Fruit fly (Drosophila melanogaster) whole organism, pupa: ENCODE measurements around the gene Tengl2.

Source experiments
- CG10348 ChIP-seq: fragments of 200-800 bp; sonication (Bioruptor generic); IDR thresholded peaks from 2 replicates; pipeline ENCODE4 v1.3.6; 2022; ENCODE audit warnings: missing biosample characterization, missing genetic modification characterization
- CG12605 ChIP-seq: fragments of 200-800 bp; sonication (Bioruptor generic); IDR thresholded peaks from 2 replicates; pipeline ENCODE4 v1.3.6; 2022; ENCODE audit warnings: missing biosample characterization, missing genetic modification characterization
- CG13204 ChIP-seq: fragments of 200-800 bp; sonication (Bioruptor generic); optimal IDR thresholded peaks from 2 replicates; lab custom pipeline; 2018; ENCODE audit warnings: missing biosample characterization, mild to moderate bottlenecking, missing genetic modification characterization, moderate library complexity
- CG34367 ChIP-seq: fragments of 200-800 bp; sonication (Bioruptor generic); optimal IDR thresholded peaks from 2 replicates; lab custom pipeline; 2018; ENCODE audit warnings: missing biosample characterization, mild to moderate bottlenecking, missing genetic modification characterization
- Snoo ChIP-seq: fragments of 200-800 bp; sonication (Bioruptor generic); optimal IDR thresholded peaks from 3 replicates; lab custom pipeline; 2017; ENCODE audit warnings: missing biosample characterization, mild to moderate bottlenecking, missing genetic modification characterization, inconsistent platforms

DNA sequence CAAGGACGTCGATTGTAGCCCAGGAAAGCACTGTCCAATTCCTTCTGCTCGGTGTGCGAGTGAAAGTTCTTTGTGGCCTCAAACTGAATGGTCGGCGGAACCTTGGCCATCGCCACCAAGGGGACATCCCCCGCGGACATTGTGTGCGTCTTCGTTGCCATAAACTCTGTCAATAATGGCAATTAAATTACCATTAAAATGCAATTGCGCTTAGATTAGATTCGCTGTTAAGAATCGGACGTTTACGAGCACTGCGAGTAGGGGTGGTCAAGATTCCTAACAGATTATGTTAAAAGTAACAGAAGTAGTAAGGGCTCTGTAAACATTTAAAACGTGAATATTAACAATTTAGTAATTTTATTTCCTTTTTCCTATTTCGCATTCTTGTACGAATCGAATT is 23.1 kb downstream of the Tengl2 start, which contains the start of gene daed:
- TF ChIP-seq CG10348 (GFP tag; lab: Robert Waterston, UW) (no peak), CG34367 (tag; lab: Kevin White, UChicago) (no peak), CG12605 (GFP tag; lab: Robert Waterston, UW) (no peak), Snoo (tag; lab: Kevin White, UChicago) (no peak), CG13204 (GFP tag; lab: Kevin White, UChicago) (no peak)
